Fruit fly (Drosophila melanogaster) whole organism, embryonic: ENCODE measurements around the gene CG9044.

ENCODE experiments used
- Abd-B ChIP-seq: fragments of 200-800 bp; sonication (Bioruptor generic); optimal IDR thresholded peaks from 2 replicates; lab custom pipeline; 2018; ENCODE audit warnings: missing biosample characterization, mild to moderate bottlenecking, missing genetic modification characterization, moderate library complexity
- CG10267 ChIP-seq: fragments of 200-800 bp; sonication (Bioruptor generic); optimal IDR thresholded peaks from 2 replicates; lab custom pipeline; 2018; ENCODE audit warnings: missing biosample characterization, mild to moderate bottlenecking, missing genetic modification characterization, moderate library complexity
- CG11456 ChIP-seq: fragments of 200-800 bp; sonication (Bioruptor generic); IDR thresholded peaks from 3 replicates; pipeline ENCODE4 v1.3.6; 2022; ENCODE audit warnings: missing biosample characterization, missing genetic modification characterization
- CG11696 ChIP-seq: fragments of 200-800 bp; sonication (Bioruptor generic); IDR thresholded peaks from 2 replicates; pipeline ENCODE4 v1.3.6; 2022; ENCODE audit warnings: missing biosample characterization, missing genetic modification characterization
- CG11723 ChIP-seq: fragments of 200-800 bp; sonication (Bioruptor generic); optimal IDR thresholded peaks from 2 replicates; lab custom pipeline; 2017; ENCODE audit warnings: missing biosample characterization, mild to moderate bottlenecking, missing genetic modification characterization
- CG12071 ChIP-seq: fragments of 200-800 bp; sonication (Bioruptor generic); optimal IDR thresholded peaks from 3 replicates; lab custom pipeline; 2018; ENCODE audit warnings: missing biosample characterization, mild to moderate bottlenecking, missing genetic modification characterization
- CG14014 ChIP-seq: fragments of 200-800 bp; sonication (Bioruptor generic); IDR thresholded peaks from 2 replicates; pipeline ENCODE4 v1.3.6; 2022; ENCODE audit warnings: missing biosample characterization, missing genetic modification characterization
- CG14667 ChIP-seq: fragments of 200-800 bp; sonication (Bioruptor generic); IDR thresholded peaks from 2 replicates; pipeline ENCODE4 v1.3.6; 2022; ENCODE audit warnings: missing biosample characterization, missing genetic modification characterization
- CG14965 ChIP-seq: fragments of 200-800 bp; sonication (Bioruptor generic); optimal IDR thresholded peaks from 2 replicates; lab custom pipeline; 2016; ENCODE audit warnings: missing biosample characterization, missing genetic modification characterization, borderline replicate concordance
- CG15479 ChIP-seq: fragments of 200-800 bp; sonication (Bioruptor generic); optimal IDR thresholded peaks from 3 replicates; lab custom pipeline; 2019; ENCODE audit warnings: missing biosample characterization, mild to moderate bottlenecking, missing genetic modification characterization, moderate library complexity
- CG17328 ChIP-seq: fragments of 200-800 bp; sonication (Bioruptor generic); IDR thresholded peaks from 2 replicates; pipeline ENCODE4 v1.3.6; 2022; ENCODE audit warnings: missing biosample characterization, missing genetic modification characterization
- CG17802 ChIP-seq: fragments of 200-800 bp; sonication (Bioruptor generic); optimal IDR thresholded peaks from 2 replicates; lab custom pipeline; 2018; ENCODE audit warnings: missing biosample characterization, mild to moderate bottlenecking, missing genetic modification characterization, moderate library complexity
- CG2199 ChIP-seq: fragments of 200-800 bp; sonication (Bioruptor generic); IDR thresholded peaks from 3 replicates; pipeline ENCODE4 v1.3.6; 2022; ENCODE audit warnings: missing biosample characterization, missing genetic modification characterization
- CG2889 ChIP-seq: fragments of 200-800 bp; sonication (Bioruptor generic); IDR thresholded peaks from 3 replicates; pipeline ENCODE4 v1.3.6; 2022; ENCODE audit warnings: missing biosample characterization, missing genetic modification characterization
- CG30020 ChIP-seq: fragments of 200-800 bp; optimal IDR thresholded peaks from 2 replicates; lab custom pipeline; 2019; ENCODE audit warnings: missing biosample characterization, mild to moderate bottlenecking, missing genetic modification characterization, moderate library complexity
- CG3995 ChIP-seq: fragments of 200-800 bp; sonication (Bioruptor generic); optimal IDR thresholded peaks from 3 replicates; lab custom pipeline; 2016; ENCODE audit warnings: missing biosample characterization, missing genetic modification characterization
- CG4282 ChIP-seq: fragments of 200-800 bp; sonication (Bioruptor generic); optimal IDR thresholded peaks from 2 replicates; lab custom pipeline; 2016; ENCODE audit warnings: missing biosample characterization, missing genetic modification characterization
- CG4404 ChIP-seq: fragments of 200-800 bp; sonication (Bioruptor generic); IDR thresholded peaks from 2 replicates; pipeline ENCODE4 v1.3.6; 2022; ENCODE audit warnings: missing biosample characterization, missing genetic modification characterization
- CG4617 ChIP-seq: fragments of 200-800 bp; sonication (Bioruptor generic); optimal IDR thresholded peaks from 3 replicates; lab custom pipeline; 2016; ENCODE audit warnings: missing biosample characterization, missing genetic modification characterization, borderline replicate concordance
- CG5953 ChIP-seq: fragments of 200-800 bp; sonication (Bioruptor generic); IDR thresholded peaks from 2 replicates; pipeline ENCODE4 v1.3.6; 2022; ENCODE audit warnings: missing biosample characterization, missing genetic modification characterization
- CG6813 ChIP-seq: fragments of 200-800 bp; sonication (Bioruptor generic); optimal IDR thresholded peaks from 2 replicates; lab custom pipeline; 2017; ENCODE audit warnings: missing biosample characterization, missing genetic modification characterization, mild to moderate bottlenecking, moderate library complexity, missing genetic modification reagents
- CG7745 ChIP-seq: fragments of 200-800 bp; sonication (Bioruptor generic); optimal IDR thresholded peaks from 2 replicates; lab custom pipeline; 2018; ENCODE audit warnings: missing biosample characterization, mild to moderate bottlenecking, missing genetic modification characterization, moderate library complexity
- CG9817 ChIP-seq: fragments of 200-800 bp; sonication (Bioruptor generic); optimal IDR thresholded peaks from 2 replicates; lab custom pipeline; 2018; ENCODE audit warnings: missing biosample characterization, mild to moderate bottlenecking, missing genetic modification characterization, moderate library complexity
- Dek ChIP-seq: fragments of 200-800 bp; sonication (Bioruptor generic); optimal IDR thresholded peaks from 3 replicates; lab custom pipeline; 2019; ENCODE audit warnings: missing biosample characterization, mild to moderate bottlenecking, missing genetic modification characterization, moderate library complexity
- Fer1 ChIP-seq: fragments of 200-800 bp; sonication (Bioruptor generic); optimal IDR thresholded peaks from 2 replicates; lab custom pipeline; 2017; ENCODE audit warnings: missing biosample characterization, mild to moderate bottlenecking, missing genetic modification characterization
- Fer2 ChIP-seq: fragments of 200-800 bp; sonication (Bioruptor generic); optimal IDR thresholded peaks from 2 replicates; lab custom pipeline; 2018; ENCODE audit warnings: missing biosample characterization, mild to moderate bottlenecking, missing genetic modification characterization, moderate library complexity
- Fer3 ChIP-seq: fragments of 200-800 bp; sonication (Bioruptor generic); optimal IDR thresholded peaks from 2 replicates; lab custom pipeline; 2018; ENCODE audit warnings: missing biosample characterization, mild to moderate bottlenecking, missing genetic modification characterization, moderate library complexity
- HLH54F ChIP-seq: fragments of 200-800 bp; sonication (Bioruptor generic); optimal IDR thresholded peaks from 3 replicates; lab custom pipeline; 2016; ENCODE audit warnings: missing biosample characterization, missing genetic modification characterization
- Hey ChIP-seq: fragments of 200-800 bp; sonication (Bioruptor generic); optimal IDR thresholded peaks from 3 replicates; lab custom pipeline; 2018; ENCODE audit warnings: missing biosample characterization, mild to moderate bottlenecking, missing genetic modification characterization
- HmgZ ChIP-seq: fragments of 200-800 bp; sonication (Bioruptor generic); optimal IDR thresholded peaks from 2 replicates; lab custom pipeline; 2018; ENCODE audit warnings: missing biosample characterization, mild to moderate bottlenecking, missing genetic modification characterization
- Hr3 ChIP-seq: fragments of 200-800 bp; sonication (Bioruptor generic); optimal IDR thresholded peaks from 3 replicates; lab custom pipeline; 2016; ENCODE audit warnings: missing biosample characterization, missing genetic modification characterization
- Lhr ChIP-seq: fragments of 200-800 bp; sonication (Bioruptor generic); optimal IDR thresholded peaks from 3 replicates; lab custom pipeline; 2017; ENCODE audit warnings: mild to moderate bottlenecking, missing biosample characterization, missing genetic modification reagents, missing genetic modification characterization
- Mes4 ChIP-seq: fragments of 200-800 bp; sonication (Bioruptor generic); optimal IDR thresholded peaks from 2 replicates; lab custom pipeline; 2016; ENCODE audit warnings: missing biosample characterization, missing genetic modification characterization
- NFAT ChIP-seq: fragments of 200-800 bp; sonication (Bioruptor generic); IDR thresholded peaks from 2 replicates; pipeline ENCODE4 v1.3.6; 2022; ENCODE audit warnings: missing biosample characterization, missing genetic modification characterization
- Neu2 ChIP-seq: fragments of 200-800 bp; sonication (Bioruptor generic); optimal IDR thresholded peaks from 3 replicates; lab custom pipeline; 2016; ENCODE audit warnings: missing biosample characterization, missing genetic modification characterization, borderline replicate concordance
- Side ChIP-seq: fragments of 200-800 bp; sonication (Bioruptor generic); optimal IDR thresholded peaks from 2 replicates; lab custom pipeline; 2016; ENCODE audit warnings: missing biosample characterization, missing genetic modification characterization
- Sry-δ ChIP-seq: fragments of 200-800 bp; sonication (Bioruptor generic); optimal IDR thresholded peaks from 2 replicates; lab custom pipeline; 2016; ENCODE audit warnings: missing biosample characterization, missing genetic modification characterization
- br ChIP-seq: fragments of >200 bp; optimal IDR thresholded peaks from 2 replicates; lab custom pipeline; 2017
- dan ChIP-seq: fragments of 200-800 bp; sonication (Bioruptor generic); IDR thresholded peaks from 2 replicates; pipeline ENCODE4 v1.3.6; 2022; ENCODE audit warnings: missing biosample characterization, missing genetic modification characterization
- dimm ChIP-seq: fragments of 200-800 bp; sonication (Bioruptor generic); IDR thresholded peaks from 2 replicates; pipeline ENCODE4 v1.3.6; 2022; ENCODE audit warnings: missing biosample characterization, missing genetic modification characterization
- dm ChIP-seq: fragments of 200-800 bp; sonication (Bioruptor generic); optimal IDR thresholded peaks from 3 replicates; lab custom pipeline; 2016; ENCODE audit warnings: missing biosample characterization, missing genetic modification characterization
- exex ChIP-seq: fragments of 200-800 bp; sonication (Bioruptor generic); optimal IDR thresholded peaks from 4 replicates; lab custom pipeline; 2018; ENCODE audit warnings: missing biosample characterization, mild to moderate bottlenecking, missing genetic modification characterization, moderate library complexity
- ftz-f1 ChIP-seq: fragments of 200-800 bp; sonication (Bioruptor generic); optimal IDR thresholded peaks from 2 replicates; lab custom pipeline; 2016; ENCODE audit warnings: missing biosample characterization, missing genetic modification characterization
- gce ChIP-seq: fragments of 200-800 bp; sonication (Bioruptor generic); IDR thresholded peaks from 3 replicates; pipeline ENCODE4 v1.3.6; 2022; ENCODE audit warnings: missing biosample characterization, missing genetic modification characterization
- gcm2 ChIP-seq: fragments of 200-800 bp; sonication (Bioruptor generic); optimal IDR thresholded peaks from 2 replicates; lab custom pipeline; 2016; ENCODE audit warnings: missing biosample characterization, missing genetic modification characterization
- her ChIP-seq: fragments of 200-800 bp; sonication (Bioruptor generic); optimal IDR thresholded peaks from 2 replicates; lab custom pipeline; 2016; ENCODE audit warnings: missing biosample characterization, missing genetic modification characterization
- kay ChIP-seq: fragments of 200-800 bp; sonication (Bioruptor generic); optimal IDR thresholded peaks from 2 replicates; lab custom pipeline; 2016; ENCODE audit warnings: missing biosample characterization, missing genetic modification characterization
- sima ChIP-seq: fragments of 200-800 bp; sonication (Bioruptor generic); optimal IDR thresholded peaks from 2 replicates; lab custom pipeline; 2016; ENCODE audit warnings: missing biosample characterization, missing genetic modification characterization
- sug ChIP-seq: fragments of 200-800 bp; optimal IDR thresholded peaks from 2 replicates; lab custom pipeline; 2019; ENCODE audit warnings: missing biosample characterization, mild to moderate bottlenecking, missing genetic modification characterization, moderate library complexity
- tgo ChIP-seq: fragments of 200-800 bp; sonication (Bioruptor generic); IDR thresholded peaks from 3 replicates; pipeline ENCODE4 v1.3.6; 2022; ENCODE audit warnings: missing biosample characterization, missing genetic modification characterization
- tio ChIP-seq: fragments of 200-800 bp; sonication (Bioruptor generic); optimal IDR thresholded peaks from 2 replicates; lab custom pipeline; 2017; ENCODE audit warnings: missing biosample characterization, missing genetic modification characterization, inconsistent platforms
- tup ChIP-seq: fragments of 200-800 bp; sonication (Bioruptor generic); optimal IDR thresholded peaks from 2 replicates; lab custom pipeline; 2016; ENCODE audit warnings: missing biosample characterization, mild to moderate bottlenecking, missing genetic modification characterization, moderate library complexity
- zfh1 ChIP-seq: fragments of 200-800 bp; sonication (Bioruptor generic); IDR thresholded peaks from 3 replicates; pipeline ENCODE4 v1.3.6; 2022; ENCODE audit warnings: missing biosample characterization, missing genetic modification characterization

The CG9044 gene

DNA sequence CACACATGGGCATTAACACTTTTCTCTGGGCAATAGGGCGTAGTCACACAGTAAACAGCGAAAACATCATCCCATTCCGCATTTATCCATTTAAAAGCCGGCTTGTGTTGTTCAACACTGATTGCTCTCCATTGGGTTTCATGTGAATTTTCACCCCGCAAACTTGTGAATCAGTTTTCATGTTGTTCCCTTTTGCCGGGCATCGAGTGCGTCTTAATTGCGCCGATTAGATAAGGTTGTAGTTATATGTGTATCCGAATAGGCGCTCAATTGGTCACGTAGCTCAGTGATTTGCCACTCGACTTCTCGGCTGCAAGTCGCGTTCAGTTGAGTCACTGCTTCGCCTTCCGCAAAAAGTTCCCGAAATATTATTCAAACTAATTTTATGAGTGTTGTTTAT, 37.7 kb downstream of the CG9044 start (continued):
- TF ChIP-seq HLH54F (GFP tag; lab: Kevin White, UChicago) (no peak), tgo (GFP tag; lab: Robert Waterston, UW) (no peak), CG2889 (no peak), tup (GFP tag; lab: Kevin White, UChicago) (no peak), CG3995 (GFP tag; lab: Kevin White, UChicago) (peak; percentile 85), CG14965 (no peak), dm (no peak), Fer1 (GFP tag; lab: Kevin White, UChicago) (no peak), Abd-B (no peak), dan (no peak), Fer2 (tag; lab: Kevin White, UChicago) (no peak), HmgZ (no peak), her (no peak), CG2199 (GFP tag; lab: Robert Waterston, UW) (no peak), Fer3 (no peak), Dek (no peak), br (lab: Kevin White, UChicago) (no peak), Hr3 (GFP tag; lab: Kevin White, UChicago) (no peak), CG5953 (GFP tag; lab: Robert Waterston, UW) (no peak), dimm (GFP tag; lab: Robert Waterston, UW) (no peak), Hey (tag; lab: Kevin White, UChicago) (peak; percentile 40), Neu2 (GFP tag; lab: Kevin White, UChicago) (no peak), sima (GFP tag; lab: Kevin White, UChicago) (no peak), sug (peak; percentile 27), CG4404 (GFP tag; lab: Robert Waterston, UW) (no peak), kay (GFP tag; lab: Kevin White, UChicago) (peak; percentile 28), Mes4 (GFP tag; lab: Kevin White, UChicago) (no peak), Lhr (no peak), gce (GFP tag; lab: Robert Waterston, UW) (no peak), CG10267 (peak; percentile 73), CG14014 (GFP tag; lab: Robert Waterston, UW) (no peak), CG15479 (peak; percentile 4), CG17802 (tag; lab: Kevin White, UChicago) (no peak), CG12071 (no peak), CG30020 (tag; lab: Kevin White, UChicago) (no peak), CG14667 (GFP tag; lab: Robert Waterston, UW) (no peak), Sry-δ (GFP tag; lab: Kevin White, UChicago) (no peak), zfh1 (GFP tag; lab: Robert Waterston, UW) (no peak), CG6813 (GFP tag; lab: Kevin White, UChicago) (no peak), CG11723 (GFP tag; lab: Kevin White, UChicago) (no peak), gcm2 (GFP tag; lab: Kevin White, UChicago) (no peak), CG11696 (GFP tag; lab: Robert Waterston, UW) (no peak), CG11456 (GFP tag; lab: Robert Waterston, UW) (no peak), NFAT (GFP tag; lab: Robert Waterston, UW) (no peak), CG9817 (tag; lab: Kevin White, UChicago) (no peak), tio (no peak), exex (tag; lab: Kevin White, UChicago) (peak; percentile 87), CG17328 (no peak), ftz-f1 (GFP tag; lab: Kevin White, UChicago) (no peak), Side (GFP tag; lab: Kevin White, UChicago) (no peak), CG4282 (GFP tag; lab: Kevin White, UChicago) (peak; percentile 15), CG4617 (GFP tag; lab: Kevin White, UChicago) (no peak), CG7745 (tag; lab: Kevin White, UChicago) (no peak)
